Worm (Caenorhabditis elegans) whole organism, L2 larva: ENCODE measurements around the gene pgm-3.

ENCODE experiments used
- C34F6.9 ChIP-seq: fragments of 150-350 bp; optimal IDR thresholded peaks from 2 replicates; lab custom pipeline; 2014; ENCODE audit warnings: missing biosample characterization, missing genetic modification characterization
- F13H6.1 ChIP-seq: sonication (generic microtip); optimal IDR thresholded peaks from 2 replicates; lab custom pipeline; 2016; ENCODE audit warnings: missing genetic modification characterization, missing compliant biosample characterization
- R02D3.7 ChIP-seq: fragments of 150-350 bp; optimal IDR thresholded peaks from 2 replicates; lab custom pipeline; 2014; ENCODE audit warnings: missing biosample characterization, missing genetic modification characterization
- Y55F3AM.14 ChIP-seq: fragments of 200-800 bp; sonication (Bioruptor generic); optimal IDR thresholded peaks from 2 replicates; lab custom pipeline; 2018; ENCODE audit warnings: mild to moderate bottlenecking, missing genetic modification characterization, missing compliant biosample characterization
- ZK546.5 ChIP-seq: sonication (generic microtip); optimal IDR thresholded peaks from 2 replicates; lab custom pipeline; 2017; ENCODE audit warnings: missing biosample characterization, missing genetic modification characterization
- alr-1 ChIP-seq: fragments of 150-350 bp; optimal IDR thresholded peaks from 2 replicates; lab custom pipeline; 2014; ENCODE audit warnings: missing biosample characterization, missing genetic modification characterization
- aly-2 ChIP-seq: fragments of 150-350 bp; optimal IDR thresholded peaks from 2 replicates; lab custom pipeline; 2014; ENCODE audit warnings: missing biosample characterization, missing genetic modification characterization
- ama-1 ChIP-seq: fragments of 150-350 bp; optimal IDR thresholded peaks from 2 replicates; lab custom pipeline; 2018; ENCODE audit warnings: inconsistent platforms
- blmp-1 ChIP-seq: sonication (generic microtip); optimal IDR thresholded peaks from 2 replicates; lab custom pipeline; 2017; ENCODE audit warnings: missing genetic modification characterization, mild to moderate bottlenecking, missing compliant biosample characterization, antibody characterized with exemption, moderate library complexity; ENCODE audit not compliant: insufficient read depth
- ceh-16 ChIP-seq: fragments of 150-350 bp; optimal IDR thresholded peaks from 2 replicates; lab custom pipeline; 2014; ENCODE audit warnings: missing biosample characterization, missing genetic modification characterization
- ceh-82 ChIP-seq: fragments of 150-350 bp; optimal IDR thresholded peaks from 2 replicates; lab custom pipeline; 2014; ENCODE audit warnings: missing biosample characterization, missing genetic modification characterization
- crh-2 ChIP-seq: sonication (generic microtip); optimal IDR thresholded peaks from 2 replicates; lab custom pipeline; 2017; ENCODE audit warnings: missing biosample characterization, missing genetic modification characterization
- dmd-4 ChIP-seq: sonication (generic microtip); optimal IDR thresholded peaks from 2 replicates; lab custom pipeline; 2017; ENCODE audit warnings: missing biosample characterization, missing genetic modification characterization
- egl-27 ChIP-seq: sonication (generic microtip); optimal IDR thresholded peaks from 3 replicates; lab custom pipeline; 2017; ENCODE audit warnings: missing biosample characterization, missing genetic modification reagents, missing genetic modification characterization
- elt-1 ChIP-seq: fragments of 150-350 bp; optimal IDR thresholded peaks from 2 replicates; lab custom pipeline; 2014; ENCODE audit warnings: missing biosample characterization, missing genetic modification characterization
- elt-3 ChIP-seq: sonication (generic microtip); optimal IDR thresholded peaks from 2 replicates; lab custom pipeline; 2017; ENCODE audit warnings: missing biosample characterization, missing genetic modification characterization
- fos-1 ChIP-seq: fragments of 150-350 bp; optimal IDR thresholded peaks from 2 replicates; lab custom pipeline; 2014; ENCODE audit warnings: missing biosample characterization, missing genetic modification characterization
- gmeb-1 ChIP-seq: fragments of 150-350 bp; optimal IDR thresholded peaks from 2 replicates; lab custom pipeline; 2014; ENCODE audit warnings: missing biosample characterization, missing genetic modification characterization
- lin-11 ChIP-seq: fragments of 150-350 bp; sonication (generic microtip); optimal IDR thresholded peaks from 2 replicates; lab custom pipeline; 2014; ENCODE audit warnings: missing biosample characterization, missing genetic modification characterization, inconsistent platforms, mixed read lengths
- lin-13 ChIP-seq: fragments of 150-350 bp; optimal IDR thresholded peaks from 2 replicates; lab custom pipeline; 2014; ENCODE audit warnings: missing biosample characterization, missing genetic modification reagents, missing genetic modification characterization
- lin-39 ChIP-seq: fragments of 150-350 bp; optimal IDR thresholded peaks from 2 replicates; lab custom pipeline; 2014; ENCODE audit warnings: missing biosample characterization, missing genetic modification reagents, missing genetic modification characterization
- lsy-2 ChIP-seq, 2 experiments: fragments of 150-350 bp in 1 of 2; sonication (generic microtip) in 1 of 2; optimal IDR thresholded peaks; 2 replicates each; lab custom pipeline; 2014 to 2017; ENCODE audit warnings: missing biosample characterization in 2 of 2, missing genetic modification characterization in 2 of 2
- mab-5 ChIP-seq: fragments of 150-350 bp; optimal IDR thresholded peaks from 2 replicates; lab custom pipeline; 2014; ENCODE audit warnings: missing biosample characterization, missing genetic modification characterization
- mbf-1 ChIP-seq: sonication (generic microtip); optimal IDR thresholded peaks from 2 replicates; lab custom pipeline; 2017; ENCODE audit warnings: missing biosample characterization, missing genetic modification characterization
- mdl-1 ChIP-seq, 2 experiments: fragments of 150-350 bp in 1 of 2; sonication (generic microtip) in 1 of 2; optimal IDR thresholded peaks; 2 replicates each; lab custom pipeline; 2017; ENCODE audit warnings: missing biosample characterization in 2 of 2, missing genetic modification characterization in 2 of 2
- nhr-10 ChIP-seq: sonication (generic microtip); optimal IDR thresholded peaks from 2 replicates; lab custom pipeline; 2017; ENCODE audit warnings: missing biosample characterization, missing genetic modification characterization
- nhr-11 ChIP-seq: fragments of 150-350 bp; optimal IDR thresholded peaks from 2 replicates; lab custom pipeline; 2014; ENCODE audit warnings: missing biosample characterization, missing genetic modification characterization
- nhr-12 ChIP-seq: fragments of 150-350 bp; optimal IDR thresholded peaks from 2 replicates; lab custom pipeline; 2014; ENCODE audit warnings: missing biosample characterization, missing genetic modification characterization
- nhr-129 ChIP-seq: fragments of 150-350 bp; optimal IDR thresholded peaks from 2 replicates; lab custom pipeline; 2014; ENCODE audit warnings: missing biosample characterization, missing genetic modification characterization
- nhr-21 ChIP-seq: fragments of 150-350 bp; optimal IDR thresholded peaks from 2 replicates; lab custom pipeline; 2014; ENCODE audit warnings: missing biosample characterization, missing genetic modification characterization
- nhr-23 ChIP-seq: fragments of 150-350 bp; optimal IDR thresholded peaks from 2 replicates; lab custom pipeline; 2014; ENCODE audit warnings: missing biosample characterization, missing genetic modification reagents, missing genetic modification characterization
- nhr-237 ChIP-seq: fragments of 150-350 bp; optimal IDR thresholded peaks from 2 replicates; lab custom pipeline; 2014; ENCODE audit warnings: missing biosample characterization, missing genetic modification characterization
- nhr-25 ChIP-seq: fragments of 150-350 bp; sonication (generic microtip); optimal IDR thresholded peaks from 3 replicates; lab custom pipeline; 2014; ENCODE audit warnings: missing biosample characterization, missing genetic modification characterization
- nhr-6 ChIP-seq: fragments of 150-350 bp; optimal IDR thresholded peaks from 2 replicates; lab custom pipeline; 2014; ENCODE audit warnings: missing biosample characterization, missing genetic modification characterization
- nhr-77 ChIP-seq: fragments of 150-350 bp; optimal IDR thresholded peaks from 2 replicates; lab custom pipeline; 2014; ENCODE audit warnings: missing biosample characterization, missing genetic modification characterization
- peb-1 ChIP-seq: fragments of 150-350 bp; optimal IDR thresholded peaks from 2 replicates; lab custom pipeline; 2014; ENCODE audit warnings: missing biosample characterization, missing genetic modification characterization
- sem-4 ChIP-seq: fragments of 150-350 bp; optimal IDR thresholded peaks from 2 replicates; lab custom pipeline; 2014; ENCODE audit warnings: missing biosample characterization, missing genetic modification reagents, missing genetic modification characterization
- skn-1 ChIP-seq: sonication (generic microtip); optimal IDR thresholded peaks from 2 replicates; lab custom pipeline; 2017; ENCODE audit warnings: missing biosample characterization, missing genetic modification characterization
- sma-3 ChIP-seq: sonication (generic microtip); optimal IDR thresholded peaks from 2 replicates; lab custom pipeline; 2016; ENCODE audit warnings: missing genetic modification reagents, missing genetic modification characterization, missing compliant biosample characterization
- sma-9 ChIP-seq, 2 experiments: fragments of 150-350 bp in 1 of 2; sonication (generic microtip) in 1 of 2; optimal IDR thresholded peaks; 2 replicates each; lab custom pipeline; 2014 to 2016; ENCODE audit warnings: missing genetic modification characterization in 2 of 2, mild to moderate bottlenecking in 1 of 2, missing biosample characterization in 1 of 2, missing compliant biosample characterization in 1 of 2, missing genetic modification reagents in 1 of 2, moderate library complexity in 1 of 2
- snpc-4 ChIP-seq: fragments of 150-350 bp; optimal IDR thresholded peaks from 2 replicates; lab custom pipeline; 2014; ENCODE audit warnings: missing biosample characterization, missing genetic modification characterization
- unc-39 ChIP-seq: fragments of 150-350 bp; optimal IDR thresholded peaks from 2 replicates; lab custom pipeline; 2014; ENCODE audit warnings: missing biosample characterization, missing genetic modification characterization
- unc-55 ChIP-seq: fragments of 150-350 bp; sonication (generic microtip); optimal IDR thresholded peaks from 3 replicates; lab custom pipeline; 2014; ENCODE audit warnings: missing biosample characterization, missing genetic modification reagents, missing genetic modification characterization
- unc-62 ChIP-seq: fragments of 150-350 bp; optimal IDR thresholded peaks from 2 replicates; lab custom pipeline; 2014; ENCODE audit warnings: missing biosample characterization, missing genetic modification reagents, missing genetic modification characterization
- zag-1 ChIP-seq: fragments of 150-350 bp; optimal IDR thresholded peaks from 2 replicates; lab custom pipeline; 2014; ENCODE audit warnings: missing biosample characterization, missing genetic modification characterization
- ztf-1 ChIP-seq: fragments of 200-800 bp; sonication (Bioruptor generic); conservative IDR thresholded peaks from 2 replicates; pipeline ENCODE4 v1.3.6; 2022; ENCODE audit warnings: missing genetic modification characterization, missing compliant biosample characterization
- ztf-11 ChIP-seq: sonication (generic microtip); optimal IDR thresholded peaks from 2 replicates; lab custom pipeline; 2017; ENCODE audit warnings: missing biosample characterization, missing genetic modification characterization
- ztf-4 ChIP-seq: fragments of 150-350 bp; optimal IDR thresholded peaks from 2 replicates; lab custom pipeline; 2014; ENCODE audit warnings: missing biosample characterization, missing genetic modification characterization

The pgm-3 gene

DNA sequence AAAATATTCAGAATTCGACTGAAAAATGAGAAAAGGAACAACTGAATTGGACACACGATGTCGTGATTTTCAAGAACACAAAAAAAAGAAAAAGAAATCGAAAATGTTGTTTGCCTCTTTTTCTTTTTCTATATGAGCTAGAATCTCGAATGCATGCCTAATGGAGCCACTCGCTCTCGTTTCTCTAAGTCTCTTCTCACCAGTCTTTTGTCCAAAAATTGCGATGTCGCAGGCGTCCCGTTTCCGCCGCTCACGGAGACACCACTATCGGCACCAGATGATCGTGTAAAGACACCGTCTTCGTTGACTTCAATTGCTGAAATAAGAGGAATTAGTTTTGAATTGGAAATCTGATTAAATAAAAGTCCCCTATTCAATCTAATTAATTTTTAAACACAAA is 33.1 kb downstream of the pgm-3 start:
- no peak for TF ChIP-seq nhr-12 (tag; lab: Kevin White, UChicago)
- no peak for TF ChIP-seq unc-62 (GFP tag; lab: Kevin White, UChicago)
- peak; percentile 26 for TF ChIP-seq fos-1 (tag; lab: Kevin White, UChicago)
- no peak for TF ChIP-seq nhr-21 (tag; lab: Kevin White, UChicago)
- TF ChIP-seq nhr-77 (tag; lab: Kevin White, UChicago), result no peak
- TF ChIP-seq ZK546.5 (tag; lab: Kevin White, UChicago), result no peak
- TF ChIP-seq peb-1 (tag; lab: Kevin White, UChicago), result no peak
- TF ChIP-seq egl-27 (tag; lab: Kevin White, UChicago), result no peak
- TF ChIP-seq nhr-129, result peak; percentile 37
- no peak for TF ChIP-seq ama-1 (lab: Kevin White, UChicago)
- no peak for TF ChIP-seq sma-9 (GFP tag; optimal IDR thresholded peaks at IDR 0.05; lab: Kevin White, UChicago)
- no peak for TF ChIP-seq sma-9 (tag; optimal IDR thresholded peaks at IDR 0.05; lab: Kevin White, UChicago)
- TF ChIP-seq nhr-10, result no peak
- TF ChIP-seq nhr-25, result no peak
- TF ChIP-seq nhr-11 (tag; lab: Kevin White, UChicago), result no peak
- no peak for TF ChIP-seq alr-1
- peak; percentile 54 for TF ChIP-seq C34F6.9 (tag; lab: Kevin White, UChicago)
- TF ChIP-seq nhr-237 (tag; lab: Kevin White, UChicago), result no peak
- no peak for TF ChIP-seq ceh-16 (tag; lab: Kevin White, UChicago)
- no peak for TF ChIP-seq sem-4 (tag; lab: Kevin White, UChicago)
- no peak for TF ChIP-seq dmd-4
- TF ChIP-seq unc-55, result peak; percentile 85
- TF ChIP-seq nhr-23 (tag; lab: Kevin White, UChicago), result no peak
- no peak for TF ChIP-seq nhr-6
- no peak for TF ChIP-seq R02D3.7 (tag; lab: Kevin White, UChicago)
- TF ChIP-seq unc-39 (tag; lab: Kevin White, UChicago), result no peak
- TF ChIP-seq zag-1, result peak; percentile 50
- no peak for TF ChIP-seq aly-2 (tag; lab: Kevin White, UChicago)
- TF ChIP-seq F13H6.1 (tag; lab: Kevin White, UChicago), result no peak
- no peak for TF ChIP-seq ztf-11 (tag; lab: Kevin White, UChicago)
- TF ChIP-seq lsy-2 (tag; optimal IDR thresholded peaks at IDR 0.05; lab: Kevin White, UChicago), result peak in 1 of 2 experiments; percentile 64
- no peak for TF ChIP-seq ztf-4
- TF ChIP-seq sma-3 (GFP tag; lab: Kevin White, UChicago), result no peak
- no peak for TF ChIP-seq mdl-1 (tag; optimal IDR thresholded peaks at IDR 0.05; lab: Kevin White, UChicago)
- TF ChIP-seq crh-2, result peak; percentile 50
- no peak for TF ChIP-seq skn-1 (tag; lab: Kevin White, UChicago)
- no peak for TF ChIP-seq ztf-1 (GFP tag; lab: Robert Waterston, UW)
- no peak for TF ChIP-seq lin-39 (tag; lab: Kevin White, UChicago)
- TF ChIP-seq lin-13 (GFP tag; lab: Kevin White, UChicago), result peak; percentile 34
- no peak for TF ChIP-seq snpc-4 (tag; lab: Kevin White, UChicago)
- TF ChIP-seq elt-1 (tag; lab: Kevin White, UChicago), result no peak
- TF ChIP-seq mbf-1 (tag; lab: Kevin White, UChicago), result no peak
- TF ChIP-seq blmp-1 (tag; lab: Kevin White, UChicago), result no peak
- TF ChIP-seq elt-3, result no peak
- no peak for TF ChIP-seq ceh-82 (tag; lab: Kevin White, UChicago)
- TF ChIP-seq mab-5 (tag; lab: Kevin White, UChicago), result no peak
- no peak for TF ChIP-seq gmeb-1 (tag; lab: Kevin White, UChicago)
- TF ChIP-seq Y55F3AM.14 (GFP tag; lab: Kevin White, UChicago), result no peak
- TF ChIP-seq lin-11 (tag; lab: Kevin White, UChicago), result no peak
